Worm (Caenorhabditis elegans) whole organism, L4/young adult: ENCODE measurements around the gene pph-6.
A peak's percentile ranks its signal among the peaks of the same experiment; 100 is the strongest.
"Not testable (repeated sequence)": the region's sequence is repeated elsewhere in the genome, so short reads cannot be mapped to it uniquely, and the experiment has no call there.

Experiments
- W03F9.2 ChIP-seq: fragments of 150-350 bp; optimal IDR thresholded peaks from 2 replicates; lab custom pipeline; 2014; ENCODE audit warnings: missing biosample characterization, missing genetic modification characterization
- dao-5 ChIP-seq: sonication (generic microtip); optimal IDR thresholded peaks from 2 replicates; lab custom pipeline; 2016; ENCODE audit warnings: missing genotype, missing genetic modification characterization, moderate library complexity, missing compliant biosample characterization
- him-1 ChIP-seq: sonication (generic microtip); optimal IDR thresholded peaks from 2 replicates; lab custom pipeline; 2016; ENCODE audit warnings: missing genotype, missing genetic modification reagents, missing genetic modification characterization, missing compliant biosample characterization

The pph-6 gene

DNA sequence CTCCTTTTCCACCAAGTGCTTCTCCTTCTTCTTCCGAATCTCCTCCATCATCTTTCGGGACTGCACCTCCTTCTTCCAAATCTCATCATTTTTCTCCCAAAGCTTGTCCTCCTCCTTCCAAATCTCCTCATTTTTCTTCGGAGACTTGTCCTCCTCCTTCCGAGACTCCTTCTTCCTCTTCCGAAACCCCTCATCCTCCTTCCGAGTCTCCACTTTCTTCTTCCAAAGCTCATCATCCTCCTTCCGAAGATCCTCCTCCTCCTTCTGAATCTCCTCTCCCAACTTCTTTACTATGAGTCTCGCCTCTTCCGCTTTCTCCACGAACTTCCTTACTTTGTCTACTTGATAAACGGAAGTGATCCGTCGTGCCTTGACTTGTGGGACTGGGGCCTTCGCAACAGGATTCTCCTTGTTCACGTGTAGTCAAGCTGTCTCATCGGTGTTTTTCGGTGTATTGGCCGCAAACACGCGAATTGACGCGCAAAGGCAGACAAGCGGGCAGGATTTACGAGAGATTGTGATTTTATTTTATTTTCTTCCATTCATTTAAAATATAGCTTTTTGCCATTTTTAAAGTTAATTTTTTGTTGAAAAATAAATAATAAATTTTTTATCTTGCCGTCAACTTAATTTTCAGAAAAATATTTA is 8.8 kb upstream of the pph-6 start, which contains the start of the genes K01A11.3 and C34C12.12:
K01A11.3 (minus strand) TSS at position 51 of the 648 bp plus-strand sequence.
C34C12.12 (plus strand) TSS at position 632 of the 648 bp plus-strand sequence.
- no peak for TF ChIP-seq W03F9.2 (tag; lab: Kevin White, UChicago)
- no peak for TF ChIP-seq him-1
- no peak for TF ChIP-seq dao-5

DNA sequence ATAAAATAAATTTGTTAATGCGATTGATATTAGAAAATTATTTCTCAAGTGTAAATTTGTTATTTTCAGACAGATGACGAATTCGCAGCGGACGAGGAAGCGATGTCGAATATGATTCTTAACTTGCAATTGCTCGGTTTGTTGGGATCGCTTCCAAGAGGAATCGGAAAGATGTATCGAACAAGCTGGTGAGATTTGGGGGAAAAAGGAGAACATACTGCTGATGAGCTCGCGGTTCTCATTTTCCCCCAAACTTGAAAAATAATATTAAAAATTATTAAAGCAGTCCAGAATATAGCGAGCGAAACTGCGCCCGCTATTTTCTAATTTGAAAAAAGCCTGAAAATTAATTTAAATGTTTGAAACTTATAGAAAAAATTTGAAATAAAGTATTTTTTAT is 8.0 kb upstream of the pph-6 start, which contains the start of gene C34C12.2:
C34C12.2 (plus strand) TSS at position 301 of the 400 bp plus-strand sequence.
- not testable (repeated sequence) for TF ChIP-seq dao-5; W03F9.2 (tag; lab: Kevin White, UChicago); him-1

DNA sequence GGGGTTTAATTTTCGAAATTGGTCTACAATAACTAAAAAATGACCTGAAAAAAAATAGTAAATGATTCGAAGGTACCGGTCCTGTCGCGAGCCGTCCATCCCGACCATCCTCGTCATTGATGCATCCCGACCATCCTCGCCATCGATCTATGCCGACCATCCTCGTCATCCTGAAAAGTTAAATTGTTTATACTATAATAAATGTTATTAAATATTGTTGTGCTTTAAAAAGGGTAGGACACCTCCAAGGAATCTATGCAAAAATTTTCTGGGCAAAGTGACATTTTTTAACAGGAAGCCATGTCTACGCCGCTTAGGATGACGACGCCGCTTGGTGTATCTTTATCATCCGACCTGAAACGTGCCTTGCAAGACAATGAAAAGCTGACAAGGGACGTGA is 7.5 kb upstream of the pph-6 start, which contains the start of gene C34C12.1:
C34C12.1 (plus strand) TSS at position 301 of the 400 bp plus-strand sequence.
- TF ChIP-seq dao-5; W03F9.2 (tag; lab: Kevin White, UChicago); him-1: not testable (repeated sequence)

DNA sequence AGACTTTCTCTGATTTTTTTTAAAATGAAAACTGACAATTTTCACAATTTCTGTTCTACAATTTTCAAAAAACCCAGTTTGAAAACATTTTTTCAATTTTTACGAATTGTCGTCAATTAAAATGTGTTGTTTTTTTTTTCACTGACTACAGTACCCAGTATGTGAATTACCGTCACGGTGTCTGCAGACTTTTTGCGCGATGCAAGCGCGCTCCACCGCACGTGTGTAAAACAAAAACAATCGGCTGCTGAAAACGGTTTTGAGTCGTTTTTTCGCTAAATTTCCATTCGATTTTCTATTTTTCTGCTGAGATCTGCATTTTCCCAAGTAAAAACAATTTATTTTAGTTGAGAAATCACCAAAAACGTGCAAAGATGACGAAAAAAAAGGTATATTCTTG is 5.3 kb upstream of the pph-6 start:
- peak; percentile 96 for TF ChIP-seq him-1
- peak; percentile 96 for TF ChIP-seq W03F9.2 (tag; lab: Kevin White, UChicago)
- no peak for TF ChIP-seq dao-5

DNA sequence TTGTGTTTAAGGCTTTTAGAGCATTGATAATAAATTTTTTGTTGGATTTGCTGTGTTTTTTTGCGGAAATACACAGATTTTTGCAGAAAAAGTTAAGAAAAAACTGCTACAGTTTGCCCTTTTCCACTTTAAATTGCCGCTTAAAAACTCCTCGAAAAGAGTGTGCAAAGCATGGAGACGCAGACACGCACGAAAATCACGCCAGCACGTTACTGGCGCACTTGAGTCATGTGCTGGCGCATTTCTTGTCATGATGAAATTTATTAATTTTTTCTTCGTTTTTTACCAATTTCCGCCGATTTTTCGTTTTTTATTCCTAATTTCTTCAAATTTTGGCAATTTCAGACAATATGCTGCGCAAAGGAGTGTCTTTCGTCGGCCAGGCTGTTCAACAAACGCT is 1.4 kb upstream of the pph-6 start, which contains the start of gene C34C12.8:
C34C12.8 (plus strand) TSS at position 346 of the 400 bp plus-strand sequence.
- TF ChIP-seq W03F9.2 (tag; lab: Kevin White, UChicago), result peak; percentile 89
- no peak for TF ChIP-seq dao-5
- TF ChIP-seq him-1, result peak; percentile 76

DNA sequence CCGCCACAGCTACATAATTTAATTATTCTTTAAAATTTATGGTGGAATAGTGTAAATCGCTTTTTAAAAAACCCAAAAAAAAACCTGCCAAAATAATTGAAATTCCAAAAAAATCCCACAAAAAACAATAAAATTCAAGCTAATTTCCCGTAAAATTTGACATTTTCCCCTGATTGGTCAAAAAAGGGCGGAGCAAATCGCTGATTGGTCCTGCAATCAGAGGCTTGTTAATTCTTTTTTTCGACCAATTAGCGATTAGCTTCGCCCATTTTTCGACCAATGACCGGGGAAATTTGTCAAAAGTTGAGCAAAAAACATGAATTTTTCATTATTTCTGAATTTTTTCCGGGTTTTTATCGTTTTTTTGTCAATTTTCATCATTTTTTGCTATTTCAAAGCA is 5.5 kb downstream of the pph-6 start:
- TF ChIP-seq him-1 (no peak), dao-5 (no peak), W03F9.2 (tag; lab: Kevin White, UChicago) (no peak)

DNA sequence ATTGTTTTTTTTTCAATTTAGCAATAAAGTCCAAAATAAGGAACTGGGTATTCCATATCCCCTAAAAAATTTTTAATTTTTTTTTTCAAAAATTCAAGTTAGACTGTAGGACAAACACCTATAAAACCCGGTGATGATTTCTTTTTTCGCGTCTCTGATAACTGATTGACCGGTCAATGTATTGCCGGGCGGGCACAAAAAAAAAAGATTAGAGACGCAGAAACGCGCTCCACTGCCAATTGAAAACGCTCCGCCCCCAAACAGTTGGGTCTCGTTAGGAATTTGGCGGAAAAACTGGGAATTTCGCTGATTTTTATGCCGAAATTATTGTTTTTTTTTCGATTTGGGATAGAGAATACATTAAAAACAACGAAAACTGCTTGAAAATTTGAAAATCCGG is 6.9 kb downstream of the pph-6 start:
- no peak for TF ChIP-seq him-1
- no peak for TF ChIP-seq dao-5
- no peak for TF ChIP-seq W03F9.2 (tag; lab: Kevin White, UChicago)

DNA sequence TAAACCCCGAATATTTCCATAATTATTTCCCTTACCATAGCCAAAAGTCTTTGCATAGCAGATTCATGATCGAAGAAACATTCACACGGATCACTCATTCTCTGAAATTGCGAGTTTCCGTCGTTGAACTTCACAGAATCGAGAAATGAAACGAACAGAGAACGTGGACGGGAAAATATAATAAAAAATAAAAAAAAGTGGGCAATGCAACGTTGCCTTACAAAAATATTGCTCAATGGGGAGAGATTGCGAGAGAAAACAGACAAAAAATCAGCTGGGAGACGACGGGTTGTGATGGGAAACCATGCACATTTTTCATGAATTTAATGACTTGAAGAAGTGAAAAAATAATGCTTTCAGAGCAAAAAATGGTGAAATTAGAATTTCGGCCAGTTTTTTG is 8.1 kb downstream of the pph-6 start, which contains the start of gene smim-14:
smim-14 (minus strand) TSS at position 101 of the 400 bp plus-strand sequence.
- TF ChIP-seq him-1, result no peak
- TF ChIP-seq W03F9.2 (tag; lab: Kevin White, UChicago), result no peak
- no peak for TF ChIP-seq dao-5

DNA sequence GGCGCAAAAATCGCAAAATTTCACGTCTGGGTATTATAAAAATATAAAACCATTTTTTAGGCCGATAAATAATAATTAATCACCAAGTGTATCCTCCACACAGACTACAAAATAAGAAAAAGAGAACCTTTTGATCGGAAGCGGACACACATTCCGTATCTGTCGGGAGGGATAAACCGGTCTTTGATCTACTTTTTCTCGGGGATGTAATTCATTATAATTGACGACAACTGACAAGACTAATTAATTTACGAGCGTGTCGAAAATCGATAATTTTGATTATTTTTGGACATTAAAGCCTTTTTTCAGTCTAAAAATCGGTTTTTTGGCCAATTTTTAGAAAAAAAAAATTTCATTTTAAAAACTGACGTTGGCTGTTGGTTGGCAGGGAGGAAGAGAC is 8.9 kb downstream of the pph-6 start:
- no peak for TF ChIP-seq dao-5
- no peak for TF ChIP-seq W03F9.2 (tag; lab: Kevin White, UChicago)
- no peak for TF ChIP-seq him-1

DNA sequence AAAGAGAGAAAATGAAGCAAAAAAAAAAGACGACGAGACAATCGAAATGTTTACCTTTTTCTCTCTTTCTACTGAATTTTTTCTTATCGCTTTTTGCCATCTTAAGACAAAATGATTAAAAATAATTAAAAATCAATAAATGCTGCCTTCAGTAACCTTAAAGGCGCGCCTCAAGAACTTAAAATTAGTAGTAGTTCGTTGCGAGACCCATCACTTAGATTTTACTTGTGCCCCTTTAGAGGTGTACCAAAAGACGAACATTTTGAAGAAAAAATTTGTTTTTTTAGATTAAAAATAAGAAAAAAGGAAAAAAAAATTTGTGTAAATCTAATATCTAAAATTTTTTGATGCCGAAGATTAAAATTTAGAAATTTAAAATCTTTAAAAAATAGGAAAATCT is 9.5 kb downstream of the pph-6 start:
- TF ChIP-seq dao-5 (no peak), him-1 (no peak), W03F9.2 (tag; lab: Kevin White, UChicago) (no peak)

DNA sequence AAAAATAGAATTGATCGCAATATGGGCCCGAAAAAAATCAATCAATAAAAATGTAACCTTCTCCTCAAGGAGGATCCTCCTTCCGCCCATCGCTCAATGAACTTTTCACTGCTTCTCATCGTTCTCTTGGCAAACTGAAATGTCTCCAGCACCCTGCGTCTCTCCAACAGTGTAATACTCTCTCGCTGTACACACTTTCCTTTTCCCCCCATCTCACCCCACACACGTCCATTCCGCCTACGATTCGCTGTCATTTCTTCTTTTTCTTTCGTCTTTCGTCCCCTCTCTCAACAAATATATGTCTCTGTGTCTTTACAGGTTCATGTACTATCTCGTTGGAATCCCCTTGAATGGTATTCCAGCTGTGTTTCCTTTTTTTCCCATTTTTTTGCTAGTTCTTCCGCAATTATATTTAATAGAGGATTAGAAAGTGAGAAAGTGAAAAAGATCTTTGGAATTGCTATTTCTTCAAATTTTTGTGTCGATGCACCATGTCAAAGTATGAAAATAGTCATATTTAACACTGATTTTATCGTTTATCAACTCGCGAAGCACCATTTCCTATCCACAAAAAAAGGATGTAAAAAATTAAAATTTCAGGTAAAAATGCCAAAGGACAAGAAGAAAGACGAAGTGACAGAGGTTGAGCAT is 10.0 kb downstream of the pph-6 start, which contains the start of gene rsu-1:
rsu-1 (plus strand) TSS at position 601 of the 651 bp plus-strand sequence.
- TF ChIP-seq W03F9.2 (tag; lab: Kevin White, UChicago) (no peak), dao-5 (no peak), him-1 (no peak)

DNA sequence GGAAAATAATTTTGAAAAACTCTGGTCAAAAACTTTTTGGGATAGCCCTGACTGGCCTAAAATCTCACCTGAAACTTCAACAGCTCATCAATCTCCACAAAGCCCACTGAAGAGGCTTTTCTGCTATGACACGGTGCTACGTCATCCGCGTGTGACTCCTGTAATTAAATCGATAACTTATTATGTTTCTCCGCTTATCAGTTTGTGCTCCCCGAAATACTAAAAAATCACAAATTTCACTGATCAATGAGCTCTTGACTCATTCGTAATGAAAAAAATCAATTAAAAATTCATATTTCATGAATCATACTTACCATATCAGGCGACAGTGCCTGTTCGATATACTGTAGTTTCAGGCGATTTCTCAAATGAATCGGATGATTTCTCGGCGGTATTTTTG is 13.5 kb downstream of the pph-6 start:
- TF ChIP-seq dao-5 (no peak), W03F9.2 (tag; lab: Kevin White, UChicago) (no peak), him-1 (no peak)

DNA sequence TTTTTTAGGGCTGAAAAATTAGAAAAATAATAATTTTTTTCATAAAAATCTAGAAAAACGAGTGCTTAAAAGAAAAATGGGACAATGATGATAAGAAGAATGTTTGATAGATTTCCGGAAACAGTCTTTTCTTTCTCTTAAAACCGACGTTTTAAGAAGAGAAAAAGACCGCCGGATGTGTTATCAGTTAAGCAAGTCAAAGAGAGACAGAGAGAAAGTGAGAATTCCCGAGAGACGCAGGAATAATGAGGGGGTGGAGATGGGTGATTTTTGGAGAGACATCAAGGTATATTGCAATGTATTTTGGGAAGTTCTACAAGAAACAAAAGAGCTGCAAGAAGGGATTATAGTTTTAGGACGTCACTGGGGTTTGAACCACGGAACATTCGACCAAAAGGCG is 14.0 kb downstream of the pph-6 start, which contains the start of gene C34C12.9:
C34C12.9 (minus strand) TSS at position 16 of the 400 bp plus-strand sequence.
- no peak for TF ChIP-seq dao-5
- TF ChIP-seq W03F9.2 (tag; lab: Kevin White, UChicago), result no peak
- TF ChIP-seq him-1, result no peak

DNA sequence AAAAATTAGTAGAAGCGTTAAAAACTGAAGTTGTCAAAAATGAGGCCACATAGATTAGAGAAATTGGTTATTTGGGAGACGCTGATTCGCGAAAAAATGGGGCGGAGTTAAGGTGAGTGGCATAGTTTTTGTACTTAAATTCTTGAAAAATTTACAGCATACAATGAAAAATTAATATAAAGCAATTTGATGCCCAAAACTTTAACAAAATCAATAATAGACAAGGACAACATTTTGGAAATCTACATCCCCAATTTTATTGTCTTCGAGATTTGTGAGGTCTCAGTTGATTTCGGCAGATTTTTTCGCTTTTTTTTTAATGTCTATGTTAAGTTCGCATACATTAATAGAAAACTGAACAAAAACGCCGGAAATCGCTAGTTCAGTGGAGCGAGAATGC is 14.7 kb downstream of the pph-6 start:
- no peak for TF ChIP-seq dao-5
- no peak for TF ChIP-seq W03F9.2 (tag; lab: Kevin White, UChicago)
- no peak for TF ChIP-seq him-1

DNA sequence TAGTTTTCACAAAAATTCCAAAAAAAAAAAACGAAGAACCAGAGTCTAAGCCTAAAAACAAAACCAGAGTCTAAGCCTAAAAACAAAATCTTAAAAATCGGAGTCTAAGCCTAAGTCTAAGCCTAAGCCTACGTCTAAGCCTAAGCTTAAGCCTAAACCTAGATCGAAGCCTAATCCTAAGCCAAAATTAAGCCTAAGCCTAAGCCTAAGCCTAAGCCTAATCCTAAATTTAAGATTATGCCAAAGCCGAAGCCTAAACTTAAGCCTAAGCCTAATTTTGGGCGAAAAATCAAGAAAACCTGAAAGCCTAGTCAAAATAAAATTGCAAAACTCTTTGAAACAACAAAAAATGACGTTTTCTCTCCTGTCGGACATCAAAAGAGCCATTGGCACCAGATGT is 15.9 kb downstream of the pph-6 start:
- TF ChIP-seq W03F9.2 (tag; lab: Kevin White, UChicago) (no peak), him-1 (no peak), dao-5 (no peak)
